Fruit fly (Drosophila melanogaster): ENCODE data around the gene Coq5.

Gene Coq5

DNA sequence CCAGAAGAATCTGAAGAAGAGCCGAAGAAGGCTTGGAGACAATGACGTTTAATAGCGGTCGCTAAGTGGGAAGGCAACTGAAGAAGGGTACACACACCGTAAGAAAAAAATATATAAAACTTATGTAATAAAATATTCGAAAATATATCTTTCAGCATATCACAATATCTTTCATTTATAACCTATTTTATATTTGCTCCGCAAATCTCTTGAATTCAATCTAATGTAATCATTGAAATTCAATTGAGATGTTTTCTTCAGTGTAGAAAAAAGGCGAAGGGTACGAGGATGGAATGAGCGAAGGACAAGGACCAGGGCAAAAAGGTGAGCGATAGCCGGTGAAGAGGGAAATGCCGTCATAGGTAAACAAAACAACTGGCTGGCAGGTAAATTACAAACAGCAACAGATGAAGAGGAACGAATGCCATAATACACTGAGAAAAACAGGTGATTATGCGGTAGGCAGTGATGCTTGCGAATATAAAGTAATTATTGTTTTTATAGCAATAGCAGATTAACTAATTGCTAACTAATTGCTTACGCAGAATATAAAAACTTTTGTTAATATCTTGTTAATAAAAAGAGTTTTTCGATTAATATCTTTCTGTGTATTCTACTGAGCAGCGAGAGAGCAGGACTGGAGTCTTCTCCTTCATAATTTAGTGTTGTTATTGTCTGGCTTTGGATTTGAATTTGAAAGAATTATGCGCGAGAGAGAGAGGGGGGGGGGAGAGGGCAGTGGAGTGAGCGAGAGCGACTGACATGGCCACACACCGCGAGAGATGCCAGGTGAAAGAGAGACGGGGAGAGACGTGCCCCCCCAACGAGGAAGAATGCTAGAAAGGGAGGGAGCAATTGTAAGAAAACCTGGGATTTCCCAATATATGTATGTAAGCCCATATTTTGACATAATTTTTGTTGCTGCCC lies 39.7 kb upstream of the Coq5 start (continued):
- TF ChIP-seq Dfd (GFP tag; optimal IDR thresholded peaks at IDR 0.05), result no peak

DNA sequence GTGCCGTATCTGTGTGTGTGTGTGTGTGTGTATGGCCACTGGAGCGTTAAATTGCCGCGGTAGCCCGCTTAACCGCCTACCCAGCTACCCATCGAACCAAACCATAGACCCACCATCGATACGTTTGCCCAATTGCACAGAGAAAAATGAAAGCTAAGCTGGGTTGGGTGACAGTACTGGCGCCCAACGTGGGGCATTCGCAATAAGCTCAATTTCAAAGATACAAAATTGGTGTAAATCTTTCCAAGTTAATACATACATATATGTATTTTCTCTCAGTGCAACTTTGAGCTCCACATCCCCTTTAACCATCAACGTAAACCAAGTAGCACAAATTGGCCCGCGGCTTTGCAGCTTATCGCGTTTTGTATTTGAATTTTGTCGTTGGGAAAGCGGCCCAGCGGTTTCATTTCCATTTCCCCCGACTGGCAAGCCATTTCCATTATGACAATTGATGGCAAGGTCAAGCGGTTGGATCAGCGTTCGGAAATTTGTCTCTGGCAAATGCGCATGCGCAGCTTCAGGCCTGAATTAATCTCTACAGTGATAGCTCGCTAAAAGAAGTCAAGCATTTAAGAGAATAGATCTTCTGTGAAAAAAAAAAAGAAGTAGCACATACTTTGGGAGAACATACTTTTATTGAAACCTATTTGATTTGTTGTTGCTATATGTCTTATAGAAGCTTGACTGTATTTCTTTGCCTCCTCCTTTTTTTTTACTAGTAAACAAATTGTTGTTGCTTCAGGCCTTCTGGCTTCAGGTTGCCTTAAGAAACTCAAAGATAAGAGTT lies 38.2 kb upstream of the Coq5 start:
- no peak for TF ChIP-seq lola (GFP tag; optimal IDR thresholded peaks at IDR 0.05)
- TF ChIP-seq foxo (GFP tag; optimal IDR thresholded peaks at IDR 0.05), result peak in 1 of 2 experiments; percentile 23
- peak; percentile 78 for TF ChIP-seq sv (GFP tag; optimal IDR thresholded peaks at IDR 0.05)

DNA sequence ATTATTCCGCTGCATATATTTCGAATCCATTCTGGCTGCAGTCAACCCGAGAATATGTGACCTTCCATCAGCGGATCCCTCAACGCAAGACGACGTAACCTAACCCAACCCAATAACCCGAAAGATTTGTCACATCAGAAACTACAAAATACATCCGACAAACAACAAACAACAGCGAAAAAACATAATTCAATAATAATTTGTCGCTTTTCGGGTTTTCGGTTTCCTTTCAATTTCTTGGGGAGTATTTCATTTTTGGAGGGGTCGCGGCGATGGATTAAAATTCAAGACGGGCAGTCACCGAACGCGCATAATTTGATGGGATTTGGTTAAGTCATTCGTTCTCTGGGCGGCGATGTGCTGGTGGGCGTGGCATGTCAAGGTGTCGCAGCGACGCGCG lies 36.6 kb upstream of the Coq5 start:
- TF ChIP-seq foxo (GFP tag; optimal IDR thresholded peaks at IDR 0.05) (no peak), Hr78 (GFP tag; optimal IDR thresholded peaks at IDR 0.05) (no peak), ey (GFP tag; optimal IDR thresholded peaks at IDR 0.05) (no peak), Jra (GFP tag; optimal IDR thresholded peaks at IDR 0.05) (no peak), woc (GFP tag; optimal IDR thresholded peaks at IDR 0.05) (no peak), Vsx2 (GFP tag; optimal IDR thresholded peaks at IDR 0.05; ENCODE audit: partially characterized antibody) (no peak), Rel (GFP tag; optimal IDR thresholded peaks at IDR 0.05) (no peak), Rel (tag; optimal IDR thresholded peaks at IDR 0.05) (no peak), brk (GFP tag; optimal IDR thresholded peaks at IDR 0.05) (no peak), Hr83 (GFP tag; optimal IDR thresholded peaks at IDR 0.05; ENCODE audit: poor library complexity, severe bottlenecking) (no peak), dsf (GFP tag; optimal IDR thresholded peaks at IDR 0.05; ENCODE audit: borderline replicate concordance) (no peak), Mio (GFP tag; optimal IDR thresholded peaks at IDR 0.05) (no peak), Myc (optimal IDR thresholded peaks at IDR 0.05) (no peak), N (GFP tag; optimal IDR thresholded peaks at IDR 0.05) (no peak), h (GFP tag; optimal IDR thresholded peaks at IDR 0.05) (no peak), GATAd (GFP tag; optimal IDR thresholded peaks at IDR 0.05) (no peak), sage (GFP tag; optimal IDR thresholded peaks at IDR 0.05) (no peak), CrebA (GFP tag; optimal IDR thresholded peaks at IDR 0.05; ENCODE audit: borderline replicate concordance) (no peak), br (GFP tag; optimal IDR thresholded peaks at IDR 0.05) (no peak), OdsH (GFP tag; optimal IDR thresholded peaks at IDR 0.05) (no peak), sv (GFP tag; optimal IDR thresholded peaks at IDR 0.05) (no peak)

DNA sequence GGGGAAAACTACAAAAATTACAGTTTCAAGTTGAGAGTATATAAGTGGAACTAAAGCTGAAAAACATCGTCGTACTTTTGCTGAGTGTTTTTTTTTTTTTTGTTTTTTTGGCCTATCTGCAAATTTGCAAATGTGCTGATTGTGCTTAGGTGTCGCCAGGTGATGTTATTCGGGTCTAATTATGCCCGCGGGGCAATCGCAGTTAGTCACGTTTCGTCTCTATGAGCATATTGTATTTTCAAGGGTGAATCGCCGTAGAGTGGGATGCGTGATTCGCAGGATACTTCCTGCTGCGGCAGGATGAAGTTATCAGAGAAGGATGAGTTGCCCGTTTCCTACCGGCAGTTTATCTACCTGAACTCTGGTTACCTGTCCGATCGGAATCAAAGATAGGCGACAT lies 35.5 kb upstream of the Coq5 start:
- TF ChIP-seq psq (GFP tag; optimal IDR thresholded peaks at IDR 0.05) (no peak), N (GFP tag; optimal IDR thresholded peaks at IDR 0.05) (no peak), HLH106 (tag; optimal IDR thresholded peaks at IDR 0.05) (no peak), sage (GFP tag; optimal IDR thresholded peaks at IDR 0.05) (no peak), Mio (GFP tag; optimal IDR thresholded peaks at IDR 0.05) (no peak), Hr83 (GFP tag; optimal IDR thresholded peaks at IDR 0.05; ENCODE audit: poor library complexity, severe bottlenecking) (no peak), CG9705 (GFP tag; optimal IDR thresholded peaks at IDR 0.05) (no peak), jim (GFP tag; optimal IDR thresholded peaks at IDR 0.05) (no peak), lola (GFP tag; optimal IDR thresholded peaks at IDR 0.05) (no peak), Hnf4 (GFP tag; optimal IDR thresholded peaks at IDR 0.05) (no peak), Sp1 (GFP tag; optimal IDR thresholded peaks at IDR 0.05) (no peak), Hr78 (GFP tag; optimal IDR thresholded peaks at IDR 0.05) (no peak), ey (GFP tag; optimal IDR thresholded peaks at IDR 0.05) (no peak), Abd-B (GFP tag; optimal IDR thresholded peaks at IDR 0.05) (no peak), GATAd (GFP tag; optimal IDR thresholded peaks at IDR 0.05) (no peak), Jra (GFP tag; optimal IDR thresholded peaks at IDR 0.05) (no peak)

DNA sequence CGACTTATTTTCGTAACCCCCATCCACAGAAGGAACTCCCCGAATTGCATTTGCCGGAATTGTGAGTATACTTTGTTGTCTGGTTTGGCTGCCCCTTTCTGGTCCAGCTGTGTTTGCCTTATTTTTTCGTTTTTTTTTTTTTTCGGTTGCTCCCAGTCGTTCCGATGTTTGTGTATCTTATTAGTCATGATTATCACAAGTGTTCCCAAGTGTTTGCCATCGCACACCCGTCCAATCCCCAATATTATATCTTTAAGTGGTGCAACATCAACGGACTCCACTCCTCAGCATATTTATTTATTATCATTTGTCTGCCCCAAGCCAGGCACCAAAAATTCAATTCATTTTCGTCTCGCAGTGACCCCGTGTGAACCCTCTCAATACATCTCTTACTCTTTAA lies 34.9 kb upstream of the Coq5 start:
- TF ChIP-seq N (GFP tag; optimal IDR thresholded peaks at IDR 0.05), result no peak
- TF ChIP-seq usp (GFP tag; optimal IDR thresholded peaks at IDR 0.05), result no peak
- TF ChIP-seq brk (GFP tag; optimal IDR thresholded peaks at IDR 0.05), result no peak
- no peak for TF ChIP-seq dsf (GFP tag; optimal IDR thresholded peaks at IDR 0.05; ENCODE audit: borderline replicate concordance)
- TF ChIP-seq Myc (optimal IDR thresholded peaks at IDR 0.05), result no peak
- TF ChIP-seq br (GFP tag; optimal IDR thresholded peaks at IDR 0.05), result peak; percentile 0
- no peak for TF ChIP-seq jim (GFP tag; optimal IDR thresholded peaks at IDR 0.05)
- peak in 1 of 2 experiments; percentile 20 for TF ChIP-seq foxo (GFP tag; optimal IDR thresholded peaks at IDR 0.05)
- TF ChIP-seq Hr83 (GFP tag; optimal IDR thresholded peaks at IDR 0.05; ENCODE audit: poor library complexity, severe bottlenecking), result peak; percentile 28
- no peak for TF ChIP-seq lola (GFP tag; optimal IDR thresholded peaks at IDR 0.05)
- no peak for TF ChIP-seq sage (GFP tag; optimal IDR thresholded peaks at IDR 0.05)
- no peak for TF ChIP-seq Dif (GFP tag; optimal IDR thresholded peaks at IDR 0.05; ENCODE audit: partially characterized antibody)
- TF ChIP-seq Sp1 (GFP tag; optimal IDR thresholded peaks at IDR 0.05), result no peak
- no peak for TF ChIP-seq CG32264 (GFP tag; optimal IDR thresholded peaks at IDR 0.05)
- TF ChIP-seq h (GFP tag; optimal IDR thresholded peaks at IDR 0.05), result peak; percentile 15
- peak; percentile 8 for TF ChIP-seq fru (GFP tag; optimal IDR thresholded peaks at IDR 0.05)
- peak; percentile 51 for TF ChIP-seq rgr (GFP tag; optimal IDR thresholded peaks at IDR 0.05)
- TF ChIP-seq pan (optimal IDR thresholded peaks at IDR 0.05), result no peak
- no peak for TF ChIP-seq HLH106 (tag; optimal IDR thresholded peaks at IDR 0.05)
- TF ChIP-seq Hnf4 (GFP tag; optimal IDR thresholded peaks at IDR 0.05), result no peak
- peak; percentile 11 for TF ChIP-seq psq (GFP tag; optimal IDR thresholded peaks at IDR 0.05)
- TF ChIP-seq dmrt93B (GFP tag; optimal IDR thresholded peaks at IDR 0.05), result no peak
- no peak for TF ChIP-seq Dfd (GFP tag; optimal IDR thresholded peaks at IDR 0.05)
- no peak for TF ChIP-seq Rel (GFP tag; optimal IDR thresholded peaks at IDR 0.05)
- TF ChIP-seq Rel (tag; optimal IDR thresholded peaks at IDR 0.05), result peak; percentile 72
- TF ChIP-seq Abd-B (GFP tag; optimal IDR thresholded peaks at IDR 0.05), result no peak

Measured in whole organism, wandering third instar larva.